Worm (Caenorhabditis elegans) whole organism, L1 larva: Measurements from ENCODE around the gene tmem-138.

Source experiments
- ceh-82 ChIP-seq, 3 experiments: fragments of 150-350 bp in 1 of 3; sonication (generic microtip) in 2 of 3; optimal IDR thresholded peaks; 2 replicates each; lab custom pipeline; 2014 to 2017; ENCODE audit warnings: missing biosample characterization in 3 of 3, missing genetic modification characterization in 3 of 3
- dpl-1 ChIP-seq, 3 experiments: fragments of 150-350 bp in 2 of 3; sonication (generic microtip) in 1 of 3; optimal IDR thresholded peaks; 2 replicates each; lab custom pipeline; 2014 to 2017; ENCODE audit warnings: missing biosample characterization in 3 of 3, missing genetic modification characterization in 3 of 3, missing genetic modification reagents in 3 of 3
- fkh-10 ChIP-seq: sonication (generic microtip); optimal IDR thresholded peaks from 2 replicates; lab custom pipeline; 2017; ENCODE audit warnings: missing biosample characterization, missing genetic modification reagents, missing genetic modification characterization
- jun-1 ChIP-seq: fragments of 150-350 bp; optimal IDR thresholded peaks from 2 replicates; lab custom pipeline; 2014; ENCODE audit warnings: missing biosample characterization, missing genetic modification reagents, missing genetic modification characterization
- lir-3 ChIP-seq: sonication (generic microtip); optimal IDR thresholded peaks from 2 replicates; lab custom pipeline; 2016; ENCODE audit warnings: mild to moderate bottlenecking, missing genetic modification characterization, moderate library complexity, missing compliant biosample characterization; ENCODE audit not compliant: poor library complexity
- mdl-1 ChIP-seq, 2 experiments: fragments of 150-350 bp; optimal IDR thresholded peaks; 2 replicates each; lab custom pipeline; 2014 to 2017; ENCODE audit warnings: missing biosample characterization in 2 of 2, missing genetic modification characterization in 2 of 2, inconsistent platforms in 1 of 2
- mep-1 ChIP-seq: fragments of 150-350 bp; optimal IDR thresholded peaks from 2 replicates; lab custom pipeline; 2014; ENCODE audit warnings: missing biosample characterization, missing genetic modification characterization
- nhr-11 ChIP-seq: fragments of 150-350 bp; optimal IDR thresholded peaks from 2 replicates; lab custom pipeline; 2014; ENCODE audit warnings: missing biosample characterization, missing genetic modification characterization
- nhr-12 ChIP-seq: sonication (generic microtip); optimal IDR thresholded peaks from 2 replicates; lab custom pipeline; 2017; ENCODE audit warnings: missing biosample characterization, missing genetic modification characterization
- nhr-28 ChIP-seq: fragments of 150-350 bp; optimal IDR thresholded peaks from 2 replicates; lab custom pipeline; 2014; ENCODE audit warnings: missing biosample characterization, missing genetic modification characterization
- nhr-47 ChIP-seq: sonication (generic microtip); optimal IDR thresholded peaks from 2 replicates; lab custom pipeline; 2016; ENCODE audit warnings: mild to moderate bottlenecking, missing genetic modification characterization, moderate library complexity, missing compliant biosample characterization
- skn-1 ChIP-seq: fragments of 150-350 bp; optimal IDR thresholded peaks from 2 replicates; lab custom pipeline; 2014; ENCODE audit warnings: missing biosample characterization, missing genetic modification characterization
- snu-23 ChIP-seq: sonication (generic microtip); optimal IDR thresholded peaks from 2 replicates; lab custom pipeline; 2016; ENCODE audit warnings: missing genetic modification characterization, missing compliant biosample characterization

DNA sequence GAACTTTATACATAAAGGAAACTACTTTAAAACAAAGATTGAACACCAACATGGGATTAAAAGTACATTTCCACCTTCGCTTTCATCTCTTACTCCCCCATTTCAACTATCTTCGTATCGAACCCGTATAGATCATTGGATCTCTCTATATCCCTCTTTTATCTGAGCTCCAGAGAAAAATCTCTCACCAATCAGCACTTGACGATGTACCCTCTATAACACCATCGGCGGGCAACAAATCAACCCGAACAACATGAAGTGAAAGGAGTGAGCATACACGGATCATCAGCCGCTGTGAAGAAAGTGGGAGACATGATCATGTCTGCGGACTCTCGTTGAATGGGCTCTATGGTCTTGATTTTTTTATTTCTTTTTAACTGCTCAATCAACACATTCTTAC is 39.7 kb upstream of the tmem-138 start:
- TF ChIP-seq nhr-28 (tag; lab: Kevin White, UChicago) (no peak), nhr-12 (no peak), mep-1 (tag; lab: Kevin White, UChicago) (no peak), ceh-82 (tag; optimal IDR thresholded peaks at IDR 0.05; lab: Kevin White, UChicago) (no peak), snu-23 (no peak), nhr-11 (no peak), mdl-1 (tag; optimal IDR thresholded peaks at IDR 0.05; lab: Kevin White, UChicago) (no peak), lir-3 (tag; lab: Kevin White, UChicago) (no peak), fkh-10 (GFP tag; lab: Kevin White, UChicago) (no peak), nhr-47 (tag; lab: Kevin White, UChicago) (no peak), dpl-1 (GFP tag; optimal IDR thresholded peaks at IDR 0.05; lab: Kevin White, UChicago) (no peak), jun-1 (no peak), skn-1 (tag; lab: Kevin White, UChicago) (no peak)
